Fruit fly (Drosophila melanogaster): Measurements from ENCODE around the gene CG18787.

CG18787 gene

DNA sequence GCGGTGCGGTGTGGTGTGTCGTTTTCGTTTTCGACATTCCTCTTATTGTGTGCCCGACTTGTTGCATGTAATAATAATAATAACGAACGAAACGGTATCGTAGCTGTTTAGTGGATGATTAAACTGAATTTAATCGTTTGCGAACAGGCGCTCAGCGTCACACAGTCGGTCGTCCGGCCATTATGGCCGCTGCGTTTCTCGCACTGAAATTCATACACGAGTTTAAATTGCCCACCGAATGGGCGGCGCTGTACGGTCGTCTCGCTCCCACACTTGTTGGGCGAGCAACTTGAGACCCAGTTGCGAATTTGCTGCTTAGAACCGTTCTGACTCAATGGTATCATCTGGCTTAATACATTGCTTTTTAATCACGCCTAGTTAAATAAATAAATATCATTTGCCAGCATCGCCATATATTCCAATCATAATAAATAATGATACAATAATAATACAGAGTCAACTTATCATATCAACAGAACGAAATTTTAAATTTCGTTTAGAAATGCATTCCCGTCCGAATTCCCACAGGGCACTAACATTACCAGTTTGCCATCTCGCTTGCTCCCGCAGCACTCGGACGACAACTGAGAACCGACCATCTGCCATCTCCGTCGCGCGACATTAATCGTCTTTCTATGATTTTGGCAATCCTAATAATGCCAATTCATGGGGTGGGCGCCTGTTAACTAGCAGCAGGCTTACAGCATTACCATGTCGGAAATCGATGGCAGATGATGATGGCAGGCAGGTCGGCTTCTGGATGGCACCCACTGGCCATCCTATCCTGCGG, 11.9 kb upstream of the CG18787 start (continued):
- peak; percentile 75 for TF ChIP-seq fu2 (GFP tag; optimal IDR thresholded peaks at IDR 0.05)
- TF ChIP-seq dysf (GFP tag; IDR thresholded peaks at IDR 0.05): no peak
- no peak for TF ChIP-seq CG2199 (GFP tag; IDR thresholded peaks at IDR 0.05)
- TF ChIP-seq bigmax (GFP tag; optimal IDR thresholded peaks at IDR 0.05): no peak
- peak; percentile 94 for TF ChIP-seq CG30403 (GFP tag; optimal IDR thresholded peaks at IDR 0.05)
- no peak for TF ChIP-seq CG3726 (GFP tag; IDR thresholded peaks at IDR 0.05)
- TF ChIP-seq repo (GFP tag; optimal IDR thresholded peaks at IDR 0.05): peak; percentile 4
- no peak for TF ChIP-seq ERR (GFP tag; optimal IDR thresholded peaks at IDR 0.05)
- peak; percentile 28 for TF ChIP-seq CG7271 (tag; optimal IDR thresholded peaks at IDR 0.05)
- peak; percentile 85 for TF ChIP-seq CG13123 (GFP tag; optimal IDR thresholded peaks at IDR 0.05)
- TF ChIP-seq CG8359 (GFP tag; optimal IDR thresholded peaks at IDR 0.05; ENCODE audit: borderline replicate concordance): peak; percentile 77
- TF ChIP-seq fd3F (GFP tag; optimal IDR thresholded peaks at IDR 0.05): peak; percentile 92
- TF ChIP-seq CG15696 (tag; optimal IDR thresholded peaks at IDR 0.05): peak; percentile 94
- TF ChIP-seq NC2β (GFP tag; optimal IDR thresholded peaks at IDR 0.05): peak; percentile 49
- no peak for TF ChIP-seq fd64A (GFP tag; optimal IDR thresholded peaks at IDR 0.05)
- TF ChIP-seq CG10565 (GFP tag; optimal IDR thresholded peaks at IDR 0.05): no peak
- no peak for TF ChIP-seq CG6791 (GFP tag; IDR thresholded peaks at IDR 0.05; ENCODE audit: partially characterized antibody)
- TF ChIP-seq TFAM (GFP tag; optimal IDR thresholded peaks at IDR 0.05): peak; percentile 8
- no peak for TF ChIP-seq CG7745 (tag; optimal IDR thresholded peaks at IDR 0.05)
- no peak for TF ChIP-seq oc (tag; optimal IDR thresholded peaks at IDR 0.05)
- peak; percentile 71 to 92 for TF ChIP-seq Hr51 (GFP tag; optimal IDR thresholded peaks at IDR 0.05)
- no peak for TF ChIP-seq Atf6 (GFP tag; IDR thresholded peaks at IDR 0.05)
- TF ChIP-seq ac (GFP tag; optimal IDR thresholded peaks at IDR 0.05): peak; percentile 51
- no peak for TF ChIP-seq inv (GFP tag; IDR thresholded peaks at IDR 0.05; ENCODE audit: partially characterized antibody)
- no peak for TF ChIP-seq sens-2 (GFP tag; IDR thresholded peaks at IDR 0.05)
- TF ChIP-seq jigr1 (GFP tag; IDR thresholded peaks at IDR 0.05): no peak
- TF ChIP-seq gem (tag; optimal IDR thresholded peaks at IDR 0.05): peak; percentile 96
- no peak for TF ChIP-seq CG33213 (GFP tag; optimal IDR thresholded peaks at IDR 0.05)
- no peak for TF ChIP-seq pfk (GFP tag; optimal IDR thresholded peaks at IDR 0.05)
- peak; percentile 92 for TF ChIP-seq CG12391 (tag; optimal IDR thresholded peaks at IDR 0.05)
- TF ChIP-seq CG2116 (GFP tag; optimal IDR thresholded peaks at IDR 0.05): peak; percentile 51
- peak; percentile 89 for TF ChIP-seq ATbp (GFP tag; optimal IDR thresholded peaks at IDR 0.05)
- peak in 1 of 2 experiments; percentile 26 for TF ChIP-seq Eip74EF (GFP tag; optimal IDR thresholded peaks at IDR 0.05)
- peak; percentile 92 for TF ChIP-seq zen (tag; optimal IDR thresholded peaks at IDR 0.05)
- TF ChIP-seq trh (GFP tag; optimal IDR thresholded peaks at IDR 0.05): peak; percentile 85
- no peak for TF ChIP-seq luna (GFP tag; optimal IDR thresholded peaks at IDR 0.05)
- TF ChIP-seq pum (GFP tag; optimal IDR thresholded peaks at IDR 0.05): peak; percentile 67
- no peak for TF ChIP-seq sr (GFP tag; IDR thresholded peaks at IDR 0.05)
- TF ChIP-seq MTF-1 (GFP tag; optimal IDR thresholded peaks at IDR 0.05; ENCODE audit: borderline replicate concordance): peak; percentile 52
- no peak for TF ChIP-seq tio (GFP tag; optimal IDR thresholded peaks at IDR 0.05)
- no peak for TF ChIP-seq Sin3A (optimal IDR thresholded peaks at IDR 0.05)
- peak; percentile 66 for TF ChIP-seq CG7786 (GFP tag; optimal IDR thresholded peaks at IDR 0.05)
- no peak for TF ChIP-seq CG4282 (GFP tag; optimal IDR thresholded peaks at IDR 0.05)
- TF ChIP-seq Sry-δ (GFP tag; optimal IDR thresholded peaks at IDR 0.05): no peak
- no peak for TF ChIP-seq Bgb (GFP tag; IDR thresholded peaks at IDR 0.05; ENCODE audit: partially characterized antibody)
- TF ChIP-seq usp (GFP tag; optimal IDR thresholded peaks at IDR 0.05): no peak
- TF ChIP-seq CG8281 (tag; optimal IDR thresholded peaks at IDR 0.05): peak; percentile 82
- peak; percentile 91 for TF ChIP-seq CG12299 (tag; optimal IDR thresholded peaks at IDR 0.05)
- peak; percentile 69 for TF ChIP-seq wek (GFP tag; optimal IDR thresholded peaks at IDR 0.05)

All from whole organism, embryonic.